Worm (Caenorhabditis elegans) whole organism, L1 larva: ENCODE measurements around the gene aqp-3.

ENCODE experiments used
- C34B4.2 ChIP-seq: sonication (generic microtip); optimal IDR thresholded peaks from 2 replicates; lab custom pipeline; 2017; ENCODE audit warnings: mild to moderate bottlenecking, missing genetic modification characterization, missing compliant biosample characterization
- F16B12.6 ChIP-seq: fragments of 150-350 bp; optimal IDR thresholded peaks from 2 replicates; lab custom pipeline; 2014; ENCODE audit warnings: missing biosample characterization, missing genetic modification characterization
- Y116A8C.19 ChIP-seq: sonication (generic microtip); optimal IDR thresholded peaks from 2 replicates; lab custom pipeline; 2016; ENCODE audit warnings: missing compliant biosample characterization, missing genetic modification characterization, borderline replicate concordance
- aha-1 ChIP-seq: fragments of 150-350 bp; optimal IDR thresholded peaks from 2 replicates; lab custom pipeline; 2014; ENCODE audit warnings: missing biosample characterization, missing genetic modification characterization
- alr-1 ChIP-seq: fragments of 200-800 bp; sonication (Bioruptor generic); optimal IDR thresholded peaks from 2 replicates; lab custom pipeline; 2018; ENCODE audit warnings: borderline replicate concordance, mild to moderate bottlenecking, missing genetic modification characterization, missing compliant biosample characterization
- aly-2 ChIP-seq: fragments of 150-350 bp; optimal IDR thresholded peaks from 2 replicates; lab custom pipeline; 2014; ENCODE audit warnings: missing biosample characterization, missing genetic modification characterization
- ama-1 ChIP-seq: fragments of 150-350 bp; optimal IDR thresholded peaks from 2 replicates; lab custom pipeline; 2014
- ceh-63 ChIP-seq: fragments of 200-800 bp; sonication (Bioruptor generic); optimal IDR thresholded peaks from 2 replicates; lab custom pipeline; 2018; ENCODE audit warnings: mild to moderate bottlenecking, missing genetic modification characterization, missing compliant biosample characterization
- ceh-82 ChIP-seq, 3 experiments: fragments of 150-350 bp in 1 of 3; sonication (generic microtip) in 2 of 3; optimal IDR thresholded peaks; 2 replicates each; lab custom pipeline; 2014 to 2017; ENCODE audit warnings: missing biosample characterization in 3 of 3, missing genetic modification characterization in 3 of 3
- ceh-88 ChIP-seq: fragments of 200-800 bp; sonication (Bioruptor generic); IDR thresholded peaks from 2 replicates; pipeline ENCODE4 v1.3.6; 2022; ENCODE audit warnings: missing genetic modification characterization, missing compliant biosample characterization
- dpl-1 ChIP-seq, 3 experiments: fragments of 150-350 bp in 2 of 3; sonication (generic microtip) in 1 of 3; optimal IDR thresholded peaks; 2 replicates each; lab custom pipeline; 2014 to 2017; ENCODE audit warnings: missing biosample characterization in 3 of 3, missing genetic modification characterization in 3 of 3, missing genetic modification reagents in 3 of 3
- dsc-1 ChIP-seq: sonication (generic microtip); optimal IDR thresholded peaks from 2 replicates; lab custom pipeline; 2016; ENCODE audit warnings: mild to moderate bottlenecking, missing genetic modification characterization, missing compliant biosample characterization
- efl-1 ChIP-seq, 4 experiments: fragments of 150-350 bp; optimal IDR thresholded peaks in 3 of 4; peaks in 1 of 4; 1 replicate in 1 of 4; 2 replicates in 3 of 4; lab custom pipeline; 2014; ENCODE audit warnings: missing biosample characterization in 2 of 4, missing genetic modification characterization in 2 of 4, missing genetic modification reagents in 2 of 4
- egl-13 ChIP-seq: sonication (generic microtip); optimal IDR thresholded peaks from 2 replicates; lab custom pipeline; 2016; ENCODE audit warnings: missing genotype, missing genetic modification reagents, missing genetic modification characterization, missing compliant biosample characterization
- elt-2 ChIP-seq: sonication (generic microtip); optimal IDR thresholded peaks from 2 replicates; lab custom pipeline; 2016; ENCODE audit warnings: missing genetic modification characterization, mild to moderate bottlenecking, inconsistent platforms, missing compliant biosample characterization, missing genetic modification reagents
- ets-5 ChIP-seq: fragments of 200-800 bp; sonication (Bioruptor generic); IDR thresholded peaks from 2 replicates; pipeline ENCODE4 v1.3.6; 2022; ENCODE audit warnings: missing genetic modification characterization, missing compliant biosample characterization
- fkh-8 ChIP-seq: sonication (generic microtip); optimal IDR thresholded peaks from 2 replicates; lab custom pipeline; 2016; ENCODE audit warnings: mild to moderate bottlenecking, missing genetic modification characterization, missing compliant biosample characterization
- fos-1 ChIP-seq: fragments of 150-350 bp; optimal IDR thresholded peaks from 2 replicates; lab custom pipeline; 2014; ENCODE audit warnings: missing biosample characterization, missing genetic modification characterization
- irx-1 ChIP-seq: sonication (generic microtip); optimal IDR thresholded peaks from 2 replicates; lab custom pipeline; 2016; ENCODE audit warnings: missing genetic modification characterization, missing compliant biosample characterization
- jun-1 ChIP-seq: fragments of 150-350 bp; optimal IDR thresholded peaks from 2 replicates; lab custom pipeline; 2014; ENCODE audit warnings: missing biosample characterization, missing genetic modification reagents, missing genetic modification characterization
- lin-13 ChIP-seq: fragments of 150-350 bp; optimal IDR thresholded peaks from 2 replicates; lab custom pipeline; 2014; ENCODE audit warnings: missing biosample characterization, missing genetic modification reagents, missing genetic modification characterization
- lin-14 ChIP-seq: fragments of 200-800 bp; sonication (Bioruptor generic); optimal IDR thresholded peaks from 2 replicates; lab custom pipeline; 2018; ENCODE audit warnings: mild to moderate bottlenecking, missing genetic modification characterization, moderate library complexity, missing compliant biosample characterization
- lin-15B ChIP-seq: fragments of 150-350 bp; sonication (generic microtip); optimal IDR thresholded peaks from 3 replicates; lab custom pipeline; 2014; ENCODE audit warnings: missing biosample characterization, missing genetic modification characterization
- lin-39 ChIP-seq: fragments of 150-350 bp; optimal IDR thresholded peaks from 2 replicates; lab custom pipeline; 2014; ENCODE audit warnings: missing biosample characterization, missing genetic modification reagents, missing genetic modification characterization
- lir-3 ChIP-seq: sonication (generic microtip); optimal IDR thresholded peaks from 2 replicates; lab custom pipeline; 2016; ENCODE audit warnings: mild to moderate bottlenecking, missing genetic modification characterization, moderate library complexity, missing compliant biosample characterization; ENCODE audit not compliant: poor library complexity
- lsy-2 ChIP-seq, 2 experiments: fragments of 150-350 bp; optimal IDR thresholded peaks; 2 replicates each; lab custom pipeline; 2014; ENCODE audit warnings: missing biosample characterization in 2 of 2, missing genetic modification characterization in 2 of 2
- mab-9 ChIP-seq: fragments of 200-800 bp; sonication (Bioruptor generic); IDR thresholded peaks from 2 replicates; pipeline ENCODE4 v1.3.6; 2022; ENCODE audit warnings: missing genetic modification reagents, missing genetic modification characterization, missing compliant biosample characterization
- mdl-1 ChIP-seq, 2 experiments: fragments of 150-350 bp; optimal IDR thresholded peaks; 2 replicates each; lab custom pipeline; 2014 to 2017; ENCODE audit warnings: missing biosample characterization in 2 of 2, missing genetic modification characterization in 2 of 2, inconsistent platforms in 1 of 2
- nhr-12 ChIP-seq: sonication (generic microtip); optimal IDR thresholded peaks from 2 replicates; lab custom pipeline; 2017; ENCODE audit warnings: missing biosample characterization, missing genetic modification characterization
- nhr-19 ChIP-seq: fragments of 200-800 bp; sonication (Bioruptor generic); conservative IDR thresholded peaks from 2 replicates; pipeline ENCODE4 v1.3.6; 2022; ENCODE audit warnings: missing genetic modification characterization, missing compliant biosample characterization
- nhr-47 ChIP-seq: sonication (generic microtip); optimal IDR thresholded peaks from 2 replicates; lab custom pipeline; 2016; ENCODE audit warnings: mild to moderate bottlenecking, missing genetic modification characterization, moderate library complexity, missing compliant biosample characterization
- nhr-71 ChIP-seq: sonication (generic microtip); optimal IDR thresholded peaks from 2 replicates; lab custom pipeline; 2016; ENCODE audit warnings: mild to moderate bottlenecking, missing genetic modification characterization, moderate library complexity, missing compliant biosample characterization
- nhr-85 ChIP-seq: sonication (generic microtip); peaks from one replicate; lab custom pipeline; 2016; ENCODE audit warnings: missing genetic modification characterization, inconsistent platforms, missing compliant biosample characterization
- nhr-90 ChIP-seq: sonication (generic microtip); optimal IDR thresholded peaks from 2 replicates; lab custom pipeline; 2016; ENCODE audit warnings: mild to moderate bottlenecking, missing genetic modification characterization, missing compliant biosample characterization; ENCODE audit not compliant: poor library complexity
- pqm-1 ChIP-seq: sonication (generic microtip); optimal IDR thresholded peaks from 3 replicates; lab custom pipeline; 2017; ENCODE audit warnings: missing biosample characterization, missing genetic modification characterization
- rnt-1 ChIP-seq: sonication (generic microtip); optimal IDR thresholded peaks from 2 replicates; lab custom pipeline; 2016; ENCODE audit warnings: mild to moderate bottlenecking, missing genetic modification characterization, moderate library complexity, missing compliant biosample characterization
- sox-4 ChIP-seq: sonication (generic microtip); optimal IDR thresholded peaks from 2 replicates; lab custom pipeline; 2016; ENCODE audit warnings: missing genetic modification characterization, missing compliant biosample characterization
- sptf-1 ChIP-seq: fragments of 150-350 bp; optimal IDR thresholded peaks from 2 replicates; lab custom pipeline; 2014; ENCODE audit warnings: missing biosample characterization, missing genetic modification characterization
- swsn-7 ChIP-seq: sonication (generic microtip); optimal IDR thresholded peaks from 2 replicates; lab custom pipeline; 2016; ENCODE audit warnings: missing genetic modification characterization, missing compliant biosample characterization
- unc-130 ChIP-seq: fragments of 150-350 bp; optimal IDR thresholded peaks from 2 replicates; lab custom pipeline; 2017; ENCODE audit warnings: missing biosample characterization, missing genetic modification characterization, inconsistent platforms
- unc-30 ChIP-seq: sonication (generic microtip); optimal IDR thresholded peaks from 2 replicates; lab custom pipeline; 2017; ENCODE audit warnings: missing biosample characterization, missing genetic modification characterization
- xbp-1 ChIP-seq: sonication (generic microtip); optimal IDR thresholded peaks from 2 replicates; lab custom pipeline; 2016; ENCODE audit warnings: missing genetic modification characterization, missing compliant biosample characterization
- zip-4 ChIP-seq: fragments of 200-800 bp; sonication (Bioruptor generic); optimal IDR thresholded peaks from 2 replicates; lab custom pipeline; 2018; ENCODE audit warnings: mild to moderate bottlenecking, missing genetic modification characterization, moderate library complexity, missing compliant biosample characterization
- ztf-11 ChIP-seq, 2 experiments: sonication (generic microtip); optimal IDR thresholded peaks; 2 replicates each; lab custom pipeline; 2016 to 2017; ENCODE audit warnings: missing genetic modification characterization in 2 of 2, missing biosample characterization in 1 of 2, missing compliant biosample characterization in 1 of 2

Gene aqp-3

DNA sequence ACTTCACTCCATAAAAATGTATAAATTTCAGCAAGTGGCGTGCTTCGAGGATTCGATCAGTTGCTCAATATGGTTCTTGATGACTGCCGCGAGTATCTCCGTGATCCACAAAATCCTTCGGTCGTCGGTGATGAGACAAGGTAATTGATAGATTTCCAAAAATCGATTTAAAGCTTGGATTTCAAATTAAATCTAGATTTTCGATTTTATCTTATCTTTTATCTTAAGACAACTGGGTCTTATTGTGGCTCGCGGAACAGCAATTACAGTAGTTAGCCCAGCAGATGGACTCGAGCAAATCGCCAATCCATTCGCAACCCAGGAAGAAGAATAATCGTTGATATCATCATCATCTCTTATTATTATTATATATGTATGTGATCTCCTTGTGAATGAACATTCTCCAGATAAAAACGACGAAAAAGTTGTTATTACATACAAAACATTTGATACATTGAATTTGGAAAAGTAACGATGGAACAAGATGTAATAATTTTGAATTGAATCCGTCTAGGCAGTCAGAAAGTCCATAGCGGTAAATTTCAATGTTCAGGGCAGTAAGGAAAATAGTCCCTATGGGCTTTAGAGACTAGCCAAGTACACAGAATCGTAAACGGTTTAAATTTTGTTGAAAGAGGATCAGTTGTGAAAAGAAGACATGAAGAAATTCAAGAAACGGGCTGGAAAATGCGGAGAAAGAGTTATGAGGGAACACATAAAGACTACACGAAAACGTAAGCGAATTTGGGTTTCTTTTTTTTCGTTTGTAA lies 32.3 kb downstream of the aqp-3 start:
- TF ChIP-seq efl-1 (optimal IDR thresholded peaks at IDR 0.05; lab: Kevin White, UChicago) (no peak), efl-1 (GFP tag; optimal IDR thresholded peaks at IDR 0.05 in 1 of 2; lab: Kevin White, UChicago) (peak in 1 of 2 experiments; percentile 80), nhr-47 (tag; lab: Kevin White, UChicago) (peak; percentile 34), nhr-85 (tag; lab: Kevin White, UChicago) (peak; percentile 57), lin-14 (GFP tag; lab: Kevin White, UChicago) (peak; percentile 14), nhr-71 (tag; lab: Kevin White, UChicago) (peak; percentile 57), irx-1 (tag; lab: Kevin White, UChicago) (peak; percentile 22), nhr-19 (GFP tag; lab: Robert Waterston, UW) (peak; percentile 21; the same call in 1 of the 2 replicates), rnt-1 (peak; percentile 8), elt-2 (tag; lab: Kevin White, UChicago) (peak; percentile 31), zip-4 (GFP tag; lab: Kevin White, UChicago) (peak; percentile 16), alr-1 (tag; lab: Kevin White, UChicago) (no peak), ama-1 (peak; percentile 84), nhr-90 (tag; lab: Kevin White, UChicago) (peak; percentile 39), unc-30 (tag; lab: Kevin White, UChicago) (no peak), nhr-12 (tag; lab: Kevin White, UChicago) (no peak), lsy-2 (tag; optimal IDR thresholded peaks at IDR 0.05; lab: Kevin White, UChicago) (peak in 1 of 2 experiments; percentile 15), ceh-88 (GFP tag; lab: Robert Waterston, UW) (peak; percentile 44; the same call in 1 of the 2 replicates), aha-1 (no peak), swsn-7 (tag; lab: Kevin White, UChicago) (peak; percentile 1)
- TF ChIP-seq, all 84 proteins: peak for 15

DNA sequence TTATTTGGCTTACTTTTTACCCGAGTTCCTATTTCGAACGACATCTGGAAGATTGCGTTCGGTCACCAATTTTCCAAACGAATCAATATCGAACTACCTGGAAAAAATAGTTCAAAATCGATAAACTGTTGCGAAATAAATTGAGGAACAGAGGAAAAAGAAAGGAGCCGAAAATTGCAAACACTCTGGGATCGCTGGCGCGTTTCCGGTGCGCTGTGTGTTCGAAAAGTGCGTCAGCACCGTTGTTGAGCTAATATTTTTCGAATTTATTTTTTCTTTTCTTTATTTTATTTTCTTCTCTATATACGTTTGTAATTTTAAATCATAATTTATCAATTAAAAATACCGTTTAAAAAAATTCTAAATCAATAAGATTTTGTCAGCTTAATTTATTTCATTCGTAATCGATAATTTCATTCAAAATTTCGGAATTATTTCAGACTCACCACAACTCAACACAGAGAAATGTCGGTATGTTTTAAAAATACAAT lies 33.2 kb downstream of the aqp-3 start, which contains the start of the genes dnc-1 and lsm-7:
Gene dnc-1 (minus strand): TSS at position 142 of the 491 bp plus-strand sequence.
Gene lsm-7 (plus strand): TSS at position 441 of the 491 bp plus-strand sequence.
- TF ChIP-seq aly-2 (tag; lab: Kevin White, UChicago) (no peak), ceh-63 (GFP tag; lab: Kevin White, UChicago) (no peak), unc-130 (tag; lab: Kevin White, UChicago) (peak; percentile 9), sox-4 (tag; lab: Kevin White, UChicago) (no peak), fkh-8 (tag; lab: Kevin White, UChicago) (peak; percentile 69), lin-13 (GFP tag; lab: Kevin White, UChicago) (peak; percentile 68), lin-15B (tag; lab: Kevin White, UChicago) (peak; percentile 49), ztf-11 (tag; optimal IDR thresholded peaks at IDR 0.05; lab: Kevin White, UChicago) (no peak), sptf-1 (tag; lab: Kevin White, UChicago) (no peak), jun-1 (tag; lab: Kevin White, UChicago) (peak; percentile 67), aha-1 (no peak), zip-4 (GFP tag; lab: Kevin White, UChicago) (peak; percentile 90), mdl-1 (tag; optimal IDR thresholded peaks at IDR 0.05; lab: Kevin White, UChicago) (peak in 1 of 2 experiments; percentile 34), F16B12.6 (tag; lab: Kevin White, UChicago) (peak; percentile 39), dpl-1 (GFP tag; optimal IDR thresholded peaks at IDR 0.05; lab: Kevin White, UChicago) (peak; percentile 69 to 79 (median 69)), fos-1 (tag; lab: Kevin White, UChicago) (peak; percentile 45), swsn-7 (tag; lab: Kevin White, UChicago) (peak; percentile 72), ceh-88 (GFP tag; lab: Robert Waterston, UW) (no peak), lin-14 (GFP tag; lab: Kevin White, UChicago) (peak; percentile 90), xbp-1 (peak; percentile 57), egl-13 (peak; percentile 50), irx-1 (tag; lab: Kevin White, UChicago) (no peak), pqm-1 (no peak), rnt-1 (peak; percentile 80), alr-1 (tag; lab: Kevin White, UChicago) (no peak), lin-39 (tag; lab: Kevin White, UChicago) (peak; percentile 41), ceh-82 (tag; optimal IDR thresholded peaks at IDR 0.05; lab: Kevin White, UChicago) (peak; percentile 53 to 73 (median 63)), dsc-1 (tag; lab: Kevin White, UChicago) (peak; percentile 48), lsy-2 (tag; optimal IDR thresholded peaks at IDR 0.05; lab: Kevin White, UChicago) (peak; percentile 77 to 87), C34B4.2 (tag; lab: Kevin White, UChicago) (no peak), lir-3 (tag; lab: Kevin White, UChicago) (no peak), efl-1 (optimal IDR thresholded peaks at IDR 0.05; lab: Kevin White, UChicago) (peak; percentile 64 to 77), efl-1 (GFP tag; optimal IDR thresholded peaks at IDR 0.05 in 1 of 2; lab: Kevin White, UChicago) (peak; percentile 77 to 96), ets-5 (GFP tag; lab: Robert Waterston, UW) (no peak), mab-9 (peak; percentile 27; the same call in 1 of the 2 replicates), nhr-85 (tag; lab: Kevin White, UChicago) (peak; percentile 82), Y116A8C.19 (no peak), unc-30 (tag; lab: Kevin White, UChicago) (no peak), nhr-71 (tag; lab: Kevin White, UChicago) (peak; percentile 84)
